Worm (Caenorhabditis elegans) whole organism, L3 larva: ENCODE measurements around the gene mlc-2.

ENCODE experiments used
- aly-2 ChIP-seq: fragments of 150-350 bp; optimal IDR thresholded peaks from 2 replicates; lab custom pipeline; 2014; ENCODE audit warnings: missing biosample characterization, missing genetic modification characterization
- ceh-16 ChIP-seq: sonication (generic microtip); optimal IDR thresholded peaks from 2 replicates; lab custom pipeline; 2017; ENCODE audit warnings: missing biosample characterization, missing genetic modification characterization
- ceh-28 ChIP-seq: fragments of 150-350 bp; optimal IDR thresholded peaks from 2 replicates; lab custom pipeline; 2014; ENCODE audit warnings: missing biosample characterization, missing genetic modification reagents, missing genetic modification characterization
- ceh-82 ChIP-seq: fragments of 150-350 bp; optimal IDR thresholded peaks from 2 replicates; lab custom pipeline; 2014; ENCODE audit warnings: missing biosample characterization, missing genetic modification characterization
- elt-2 ChIP-seq: sonication (generic microtip); optimal IDR thresholded peaks from 2 replicates; lab custom pipeline; 2016; ENCODE audit warnings: missing genetic modification reagents, mild to moderate bottlenecking, missing genetic modification characterization, missing compliant biosample characterization
- fos-1 ChIP-seq: fragments of 150-350 bp; optimal IDR thresholded peaks from 2 replicates; lab custom pipeline; 2014; ENCODE audit warnings: missing biosample characterization, missing genetic modification characterization
- nhr-76 ChIP-seq: fragments of 150-350 bp; sonication (generic microtip); optimal IDR thresholded peaks from 5 replicates; lab custom pipeline; 2014; ENCODE audit warnings: missing biosample characterization, missing genetic modification characterization
- nhr-77 ChIP-seq: fragments of 150-350 bp; optimal IDR thresholded peaks from 2 replicates; lab custom pipeline; 2014; ENCODE audit warnings: missing biosample characterization, missing genetic modification characterization

ce11 chrX:17434234-17434633, 22.2 kb downstream of the mlc-2 start, which contains the start of gene fubl-3:
- TF ChIP-seq elt-2 (tag; lab: Kevin White, UChicago) (peak; percentile 27), fos-1 (tag; lab: Kevin White, UChicago) (no peak), nhr-77 (tag; lab: Kevin White, UChicago) (no peak), aly-2 (tag; lab: Kevin White, UChicago) (no peak), ceh-16 (no peak), nhr-76 (tag; lab: Kevin White, UChicago) (no peak), ceh-82 (tag; lab: Kevin White, UChicago) (no peak), ceh-28 (no peak)
